Fruit fly (Drosophila melanogaster): ENCODE measurements around the gene wnd.

The wnd gene

dm6 chr3L:19575650-19576049 is 59.9 kb downstream of the wnd start (continued):
- TF ChIP-seq CG12104 (GFP tag; optimal IDR thresholded peaks at IDR 0.05) (no peak), CG2202 (tag; optimal IDR thresholded peaks at IDR 0.05) (peak; percentile 45), CG16815 (GFP tag; optimal IDR thresholded peaks at IDR 0.05) (no peak), dm (GFP tag; optimal IDR thresholded peaks at IDR 0.05) (no peak), CG6254 (GFP tag; optimal IDR thresholded peaks at IDR 0.05) (peak; percentile 41), CG11247 (GFP tag; IDR thresholded peaks at IDR 0.05) (no peak), sima (GFP tag; optimal IDR thresholded peaks at IDR 0.05) (no peak), CG15011 (GFP tag; optimal IDR thresholded peaks at IDR 0.05) (no peak), fu2 (GFP tag; optimal IDR thresholded peaks at IDR 0.05) (no peak), Chrac-16 (GFP tag; optimal IDR thresholded peaks at IDR 0.05) (no peak), sd (tag; optimal IDR thresholded peaks at IDR 0.05) (peak; percentile 64), luna (GFP tag; optimal IDR thresholded peaks at IDR 0.05) (no peak), CG10565 (GFP tag; optimal IDR thresholded peaks at IDR 0.05) (no peak), ham (GFP tag; IDR thresholded peaks at IDR 0.05) (no peak), CG10267 (tag; optimal IDR thresholded peaks at IDR 0.05) (no peak), otp (GFP tag; IDR thresholded peaks at IDR 0.05) (no peak; the same call in 2 of the 3 replicates), fd3F (GFP tag; optimal IDR thresholded peaks at IDR 0.05) (no peak), ind (GFP tag; optimal IDR thresholded peaks at IDR 0.05) (no peak), ken (GFP tag; IDR thresholded peaks at IDR 0.05) (no peak), CG13894 (tag; optimal IDR thresholded peaks at IDR 0.05) (no peak), Dip3 (GFP tag; optimal IDR thresholded peaks at IDR 0.05) (no peak), CG7271 (tag; optimal IDR thresholded peaks at IDR 0.05) (no peak), lola (GFP tag; optimal IDR thresholded peaks at IDR 0.05) (peak in 1 of 3 experiments; percentile 12), usp (GFP tag; optimal IDR thresholded peaks at IDR 0.05) (no peak), B-H1 (GFP tag; IDR thresholded peaks at IDR 0.05) (no peak), corto (GFP tag; optimal IDR thresholded peaks at IDR 0.05) (no peak), org-1 (GFP tag; optimal IDR thresholded peaks at IDR 0.05) (peak; percentile 80), maf-S (GFP tag; optimal IDR thresholded peaks at IDR 0.05) (no peak), CG17802 (tag; optimal IDR thresholded peaks at IDR 0.05) (peak; percentile 48), rib (GFP tag; IDR thresholded peaks at IDR 0.05) (no peak), sens (GFP tag) (peak; percentile 83), yki (optimal IDR thresholded peaks at IDR 0.05) (no peak), Vsx1 (GFP tag; optimal IDR thresholded peaks at IDR 0.05) (peak; percentile 21), ap (GFP tag; IDR thresholded peaks at IDR 0.05) (no peak), MTF-1 (GFP tag; optimal IDR thresholded peaks at IDR 0.05; ENCODE audit: borderline replicate concordance) (peak; percentile 69), CG13123 (GFP tag; optimal IDR thresholded peaks at IDR 0.05) (no peak), Max (GFP tag; optimal IDR thresholded peaks at IDR 0.05) (no peak), HLHmδ (GFP tag; optimal IDR thresholded peaks at IDR 0.05) (peak; percentile 61), CG6765 (GFP tag; optimal IDR thresholded peaks at IDR 0.05) (no peak), CG1602 (GFP tag; optimal IDR thresholded peaks at IDR 0.05) (no peak), MBD-R2 (GFP tag; IDR thresholded peaks at IDR 0.05) (no peak), CG2129 (GFP tag; IDR thresholded peaks at IDR 0.05; ENCODE audit: partially characterized antibody) (no peak), CG17829 (tag; optimal IDR thresholded peaks at IDR 0.05) (no peak), Oaz (GFP tag; IDR thresholded peaks at IDR 0.05) (no peak), Hr78 (GFP tag; optimal IDR thresholded peaks at IDR 0.05) (peak in 1 of 2 experiments; percentile 33), CG10147 (GFP tag; optimal IDR thresholded peaks at IDR 0.05) (no peak), CG2712 (tag; optimal IDR thresholded peaks at IDR 0.05) (peak; percentile 38), tgo (GFP tag; IDR thresholded peaks at IDR 0.05) (no peak; the same call in 2 of the 3 replicates), Gug (GFP tag; IDR thresholded peaks at IDR 0.05) (no peak), CG9437 (GFP tag; optimal IDR thresholded peaks at IDR 0.05) (no peak), CG18619 (GFP tag; optimal IDR thresholded peaks at IDR 0.05) (peak; percentile 24), peb (GFP tag; IDR thresholded peaks at IDR 0.05) (no peak)

Measured in whole organism, embryonic.